Worm (Caenorhabditis elegans) whole organism, L3 larva: ENCODE results near the gene F54D1.1.

Experiments
- ZK546.5 ChIP-seq: sonication (generic microtip); optimal IDR thresholded peaks from 2 replicates; lab custom pipeline; 2017; ENCODE audit warnings: missing biosample characterization, missing genetic modification characterization
- daf-12 ChIP-seq: fragments of 150-350 bp; optimal IDR thresholded peaks from 2 replicates; lab custom pipeline; 2014; ENCODE audit warnings: missing biosample characterization, missing genetic modification reagents, missing genetic modification characterization
- fos-1 ChIP-seq: fragments of 150-350 bp; optimal IDR thresholded peaks from 2 replicates; lab custom pipeline; 2014; ENCODE audit warnings: missing biosample characterization, missing genetic modification characterization
- lin-39 ChIP-seq: fragments of 150-350 bp; optimal IDR thresholded peaks from 2 replicates; lab custom pipeline; 2018; ENCODE audit warnings: missing biosample characterization, missing genetic modification reagents, missing genetic modification characterization
- nhr-237 ChIP-seq: fragments of 150-350 bp; optimal IDR thresholded peaks from 2 replicates; lab custom pipeline; 2014; ENCODE audit warnings: missing biosample characterization, missing genetic modification characterization
- nhr-25 ChIP-seq: sonication (generic microtip); optimal IDR thresholded peaks from 2 replicates; lab custom pipeline; 2017; ENCODE audit warnings: missing biosample characterization, missing genetic modification characterization
- nhr-28 ChIP-seq: fragments of 150-350 bp; optimal IDR thresholded peaks from 2 replicates; lab custom pipeline; 2014; ENCODE audit warnings: missing biosample characterization, missing genetic modification characterization
- nhr-77 ChIP-seq: fragments of 150-350 bp; optimal IDR thresholded peaks from 2 replicates; lab custom pipeline; 2014; ENCODE audit warnings: missing biosample characterization, missing genetic modification characterization
- pqm-1 ChIP-seq: fragments of 150-350 bp; optimal IDR thresholded peaks from 2 replicates; lab custom pipeline; 2017; ENCODE audit warnings: missing biosample characterization, missing genetic modification characterization, inconsistent platforms
- snpc-4 ChIP-seq: fragments of 150-350 bp; optimal IDR thresholded peaks from 2 replicates; lab custom pipeline; 2014; ENCODE audit warnings: missing biosample characterization, missing genetic modification characterization
- unc-39 ChIP-seq: sonication (generic microtip); optimal IDR thresholded peaks from 4 replicates; lab custom pipeline; 2017; ENCODE audit warnings: missing biosample characterization, missing genetic modification characterization
- unc-62 ChIP-seq: fragments of 150-350 bp; sonication (generic microtip); optimal IDR thresholded peaks from 4 replicates; lab custom pipeline; 2014; ENCODE audit warnings: missing biosample characterization, missing genetic modification reagents, missing genetic modification characterization
- zag-1 ChIP-seq: fragments of 150-350 bp; optimal IDR thresholded peaks from 2 replicates; lab custom pipeline; 2014; ENCODE audit warnings: missing biosample characterization, missing genetic modification characterization

- TF ChIP-seq lin-39 (tag; lab: Kevin White, UChicago) = no peak
- TF ChIP-seq snpc-4 (tag; lab: Kevin White, UChicago) = no peak
- no peak for TF ChIP-seq daf-12 (tag; lab: Kevin White, UChicago)
- no peak for TF ChIP-seq nhr-28 (tag; lab: Kevin White, UChicago)
- no peak for TF ChIP-seq nhr-77
- no peak for TF ChIP-seq zag-1 (tag; lab: Kevin White, UChicago)
- no peak for TF ChIP-seq fos-1
- TF ChIP-seq nhr-237 (tag; lab: Kevin White, UChicago) = no peak
- no peak for TF ChIP-seq unc-39
- no peak for TF ChIP-seq ZK546.5 (tag; lab: Kevin White, UChicago)
- TF ChIP-seq unc-62 (GFP tag; lab: Kevin White, UChicago) = no peak
- no peak for TF ChIP-seq nhr-25 (tag; lab: Kevin White, UChicago)
- no peak for TF ChIP-seq pqm-1 (tag; lab: Kevin White, UChicago)
These were observed 37.8 kb upstream of the F54D1.1 start, which contains the start of gene C29F4.3 for ce11 chrIV:11223878-11224277.
